Worm (Caenorhabditis elegans): Measurements from ENCODE around the gene F40F11.3.

DNA sequence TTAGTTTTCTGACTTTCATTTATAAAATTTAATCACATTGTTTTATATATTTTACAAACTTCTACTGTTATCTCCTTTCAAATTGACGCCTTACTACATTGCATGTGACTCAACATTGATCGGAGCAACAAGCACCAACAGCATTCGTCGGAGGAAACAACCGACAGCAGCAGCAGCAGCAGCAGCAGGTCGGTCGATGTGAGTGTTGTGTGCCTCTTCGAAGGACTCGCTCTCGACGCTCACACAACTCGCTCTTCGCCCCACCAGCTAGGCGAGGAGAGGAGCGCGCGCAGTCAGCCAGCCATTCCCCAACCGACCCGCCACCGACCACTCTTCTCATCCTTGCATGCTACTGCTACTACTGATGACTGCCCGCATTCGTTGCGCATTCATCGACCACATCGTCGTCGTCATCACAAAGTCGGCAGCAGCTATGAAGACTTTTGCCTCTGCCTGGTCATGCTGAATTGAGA lies 9.9 kb downstream of the F40F11.3 start, which contains the start of gene F12F6.1:
- TF ChIP-seq flt-1 (GFP tag; IDR thresholded peaks at IDR 0.05) (no peak), sea-1 (GFP tag; conservative IDR thresholded peaks at IDR 0.05) (0 out of 2 replicates have a peak, but pooled peaks have one; percentile 46), ama-1 (optimal IDR thresholded peaks at IDR 0.05) (no peak), pes-1 (GFP tag; IDR thresholded peaks at IDR 0.05) (no peak), scrt-1 (GFP tag; IDR thresholded peaks at IDR 0.05) (no peak), tbx-11 (GFP tag; IDR thresholded peaks at IDR 0.05) (no peak), aly-1 (tag; optimal IDR thresholded peaks at IDR 0.05) (no peak), B0310.2 (tag; optimal IDR thresholded peaks at IDR 0.05) (no peak), tra-4 (tag; optimal IDR thresholded peaks at IDR 0.05) (no peak), ets-7 (tag; optimal IDR thresholded peaks at IDR 0.05) (no peak), F13C5.2 (tag; optimal IDR thresholded peaks at IDR 0.05) (no peak), hmg-4 (GFP tag; optimal IDR thresholded peaks at IDR 0.05) (peak; percentile 81)
